Worm (Caenorhabditis elegans) whole organism, L1 larva: ENCODE results near the gene Y54F10BM.6.

Experiments
- aha-1 ChIP-seq: fragments of 150-350 bp; optimal IDR thresholded peaks from 2 replicates; lab custom pipeline; 2014; ENCODE audit warnings: missing biosample characterization, missing genetic modification characterization
- egl-27 ChIP-seq, 2 experiments: fragments of 150-350 bp in 1 of 2; sonication (generic microtip); optimal IDR thresholded peaks; 3 replicates each; lab custom pipeline; 2017 to 2018; ENCODE audit warnings: missing biosample characterization in 2 of 2, missing genetic modification characterization in 2 of 2, missing genetic modification reagents in 2 of 2
- fos-1 ChIP-seq: fragments of 150-350 bp; optimal IDR thresholded peaks from 2 replicates; lab custom pipeline; 2014; ENCODE audit warnings: missing biosample characterization, missing genetic modification characterization
- lin-35 ChIP-seq, 2 experiments: fragments of 150-350 bp; optimal IDR thresholded peaks; 2 replicates each; lab custom pipeline; 2014; ENCODE audit warnings: missing biosample characterization in 2 of 2, missing genetic modification characterization in 2 of 2, missing genetic modification reagents in 2 of 2
- mdl-1 ChIP-seq, 2 experiments: fragments of 150-350 bp; optimal IDR thresholded peaks; 2 replicates each; lab custom pipeline; 2014 to 2017; ENCODE audit warnings: missing biosample characterization in 2 of 2, missing genetic modification characterization in 2 of 2, inconsistent platforms in 1 of 2
- mep-1 ChIP-seq: fragments of 150-350 bp; optimal IDR thresholded peaks from 2 replicates; lab custom pipeline; 2014; ENCODE audit warnings: missing biosample characterization, missing genetic modification characterization
- nhr-20 ChIP-seq: sonication (generic microtip); optimal IDR thresholded peaks from 2 replicates; lab custom pipeline; 2016; ENCODE audit warnings: mild to moderate bottlenecking, missing genetic modification characterization, missing compliant biosample characterization
- nhr-77 ChIP-seq: fragments of 150-350 bp; optimal IDR thresholded peaks from 2 replicates; lab custom pipeline; 2014; ENCODE audit warnings: missing biosample characterization, missing genetic modification characterization
- pax-3 ChIP-seq: fragments of 200-800 bp; sonication (Bioruptor generic); optimal IDR thresholded peaks from 2 replicates; lab custom pipeline; 2018; ENCODE audit warnings: mild to moderate bottlenecking, missing genetic modification characterization, moderate library complexity, missing compliant biosample characterization
- unc-30 ChIP-seq: sonication (generic microtip); optimal IDR thresholded peaks from 2 replicates; lab custom pipeline; 2017; ENCODE audit warnings: missing biosample characterization, missing genetic modification characterization
- unc-62 ChIP-seq: fragments of 150-350 bp; optimal IDR thresholded peaks from 2 replicates; lab custom pipeline; 2014; ENCODE audit warnings: missing biosample characterization, missing genetic modification reagents, missing genetic modification characterization

- TF ChIP-seq lin-35 (GFP tag; optimal IDR thresholded peaks at IDR 0.05; lab: Kevin White, UChicago) (no peak), nhr-77 (tag; lab: Kevin White, UChicago) (no peak), unc-62 (GFP tag; lab: Kevin White, UChicago) (no peak), mep-1 (no peak), nhr-20 (tag; lab: Kevin White, UChicago) (no peak), aha-1 (tag; lab: Kevin White, UChicago) (no peak), fos-1 (tag; lab: Kevin White, UChicago) (no peak), unc-30 (no peak), egl-27 (tag; optimal IDR thresholded peaks at IDR 0.05; lab: Kevin White, UChicago) (no peak), mdl-1 (tag; optimal IDR thresholded peaks at IDR 0.05; lab: Kevin White, UChicago) (no peak), pax-3 (tag; lab: Kevin White, UChicago) (no peak)
Observed at ce11 chrIII:2253027-2253499, 10.0 kb upstream of the Y54F10BM.6 start, which contains the start of gene fbxa-73.
